Worm (Caenorhabditis elegans) whole organism, L4/young adult: ENCODE data around the gene F56D1.1.

Experiments
- W03F9.2 ChIP-seq: fragments of 150-350 bp; optimal IDR thresholded peaks from 2 replicates; lab custom pipeline; 2014; ENCODE audit warnings: missing biosample characterization, missing genetic modification characterization
- dao-5 ChIP-seq: sonication (generic microtip); optimal IDR thresholded peaks from 2 replicates; lab custom pipeline; 2016; ENCODE audit warnings: missing genotype, missing genetic modification characterization, moderate library complexity, missing compliant biosample characterization
- him-1 ChIP-seq: sonication (generic microtip); optimal IDR thresholded peaks from 2 replicates; lab custom pipeline; 2016; ENCODE audit warnings: missing genotype, missing genetic modification reagents, missing genetic modification characterization, missing compliant biosample characterization

Gene F56D1.1

ce11 chrII:5500986-5501657, 22.7 kb downstream of the F56D1.1 start, which contains the start of gene F12A10.8:
Gene F12A10.8, minus strand, starts transcription at chrII:5501064.
- no peak for TF ChIP-seq him-1 (tag; lab: Kevin White, UChicago)

ce11 chrII:5503760-5504159, 25.3 kb downstream of the F56D1.1 start, which contains the start of gene cyp-44A1:
Gene cyp-44A1, plus strand, starts transcription at chrII:5504044.
- TF ChIP-seq dao-5, result no peak
- no peak for TF ChIP-seq W03F9.2 (tag; lab: Kevin White, UChicago)
- no peak for TF ChIP-seq him-1 (tag; lab: Kevin White, UChicago)

ce11 chrII:5505820-5506287, 27.4 kb downstream of the F56D1.1 start, which contains the start of gene npp-24:
Gene npp-24, plus strand, starts transcription at chrII:5505870.
- TF ChIP-seq him-1 (tag; lab: Kevin White, UChicago) (no peak), W03F9.2 (tag; lab: Kevin White, UChicago) (no peak), dao-5 (no peak)

- TF ChIP-seq W03F9.2 (tag; lab: Kevin White, UChicago), result no peak
- no peak for TF ChIP-seq him-1 (tag; lab: Kevin White, UChicago)
- TF ChIP-seq dao-5, result no peak
These were observed 33.3 kb downstream of the F56D1.1 start for ce11 chrII:5511417-5512353.

ce11 chrII:5512473-5513097, 34.2 kb downstream of the F56D1.1 start:
- TF ChIP-seq dao-5 (no peak), W03F9.2 (tag; lab: Kevin White, UChicago) (no peak), him-1 (tag; lab: Kevin White, UChicago) (no peak)

ce11 chrII:5514846-5515245, 36.4 kb downstream of the F56D1.1 start, which contains the start of gene sahd-1:
Gene sahd-1, minus strand, starts transcription at chrII:5514945.
- TF ChIP-seq dao-5 (no peak), W03F9.2 (tag; lab: Kevin White, UChicago) (no peak), him-1 (tag; lab: Kevin White, UChicago) (no peak)

- TF ChIP-seq dao-5, result no peak
- TF ChIP-seq him-1 (tag; lab: Kevin White, UChicago), result no peak
- no peak for TF ChIP-seq W03F9.2 (tag; lab: Kevin White, UChicago)
These were observed 37.1 kb downstream of the F56D1.1 start, which contains the start of gene ZK177.3 for ce11 chrII:5515542-5515941. Gene ZK177.3, plus strand, starts transcription at chrII:5515842.

ce11 chrII:5517643-5518042, 39.2 kb downstream of the F56D1.1 start, which contains the start of gene ZK177.9:
Gene ZK177.9, minus strand, starts transcription at chrII:5517743.
- TF ChIP-seq W03F9.2 (tag; lab: Kevin White, UChicago) (no peak), dao-5 (no peak), him-1 (tag; lab: Kevin White, UChicago) (no peak)

ce11 chrII:5518055-5518454, 39.6 kb downstream of the F56D1.1 start:
- no peak for TF ChIP-seq him-1 (tag; lab: Kevin White, UChicago)
- no peak for TF ChIP-seq W03F9.2 (tag; lab: Kevin White, UChicago)
- no peak for TF ChIP-seq dao-5

ce11 chrII:5518910-5519309, 40.5 kb downstream of the F56D1.1 start, which contains the start of gene ZK177.2:
Gene ZK177.2, plus strand, starts transcription at chrII:5519210.
- TF ChIP-seq dao-5 (no peak), him-1 (tag; lab: Kevin White, UChicago) (no peak), W03F9.2 (tag; lab: Kevin White, UChicago) (no peak)

ce11 chrII:5521411-5521810, 43.0 kb downstream of the F56D1.1 start, which contains the start of gene ZK177.12:
Gene ZK177.12, plus strand, starts transcription at chrII:5521711.
- TF ChIP-seq W03F9.2 (tag; lab: Kevin White, UChicago), result no peak
- no peak for TF ChIP-seq him-1 (tag; lab: Kevin White, UChicago)
- no peak for TF ChIP-seq dao-5

- no peak for TF ChIP-seq W03F9.2 (tag; lab: Kevin White, UChicago)
- no peak for TF ChIP-seq dao-5
- no peak for TF ChIP-seq him-1 (tag; lab: Kevin White, UChicago)
These were observed 44.2 kb downstream of the F56D1.1 start, which contains the start of gene ZK177.11 for ce11 chrII:5522637-5523036. Gene ZK177.11, plus strand, starts transcription at chrII:5522937.

- TF ChIP-seq W03F9.2 (tag; lab: Kevin White, UChicago) (no peak), dao-5 (no peak), him-1 (tag; lab: Kevin White, UChicago) (no peak)
These were observed 46.9 kb downstream of the F56D1.1 start, which contains the start of gene tbx-35 for ce11 chrII:5525297-5525696. Gene tbx-35, minus strand, starts transcription at chrII:5525397.
